Worm (Caenorhabditis elegans) whole organism, L1 larva: ENCODE data around the gene srx-51.
"Not testable (repeated sequence)": the region's sequence is repeated elsewhere in the genome, so short reads cannot be mapped to it uniquely, and the experiment has no call there.

Experiments used
- F16B12.6 ChIP-seq: fragments of 150-350 bp; optimal IDR thresholded peaks from 2 replicates; lab custom pipeline; 2014; ENCODE audit warnings: missing biosample characterization, missing genetic modification characterization
- Y116A8C.19 ChIP-seq: sonication (generic microtip); optimal IDR thresholded peaks from 2 replicates; lab custom pipeline; 2016; ENCODE audit warnings: missing compliant biosample characterization, missing genetic modification characterization, borderline replicate concordance
- aly-2 ChIP-seq: fragments of 150-350 bp; optimal IDR thresholded peaks from 2 replicates; lab custom pipeline; 2014; ENCODE audit warnings: missing biosample characterization, missing genetic modification characterization
- blmp-1 ChIP-seq: fragments of 150-350 bp; optimal IDR thresholded peaks from 2 replicates; lab custom pipeline; 2014; ENCODE audit warnings: missing biosample characterization, missing genetic modification characterization
- ceh-8 ChIP-seq: fragments of 200-800 bp; sonication (Bioruptor generic); optimal IDR thresholded peaks from 2 replicates; lab custom pipeline; 2018; ENCODE audit warnings: mild to moderate bottlenecking, missing genetic modification characterization, moderate library complexity, missing compliant biosample characterization
- ceh-88 ChIP-seq: fragments of 200-800 bp; sonication (Bioruptor generic); IDR thresholded peaks from 2 replicates; pipeline ENCODE4 v1.3.6; 2022; ENCODE audit warnings: missing genetic modification characterization, missing compliant biosample characterization
- ceh-90 ChIP-seq: sonication (generic microtip); optimal IDR thresholded peaks from 2 replicates; lab custom pipeline; 2016; ENCODE audit warnings: missing genetic modification characterization, missing compliant biosample characterization
- ces-1 ChIP-seq: fragments of 150-350 bp; optimal IDR thresholded peaks from 2 replicates; lab custom pipeline; 2014; ENCODE audit warnings: missing biosample characterization, missing genetic modification reagents, missing genetic modification characterization
- dsc-1 ChIP-seq: sonication (generic microtip); optimal IDR thresholded peaks from 2 replicates; lab custom pipeline; 2016; ENCODE audit warnings: mild to moderate bottlenecking, missing genetic modification characterization, missing compliant biosample characterization
- efl-3 ChIP-seq: fragments of 200-800 bp; sonication (Bioruptor generic); optimal IDR thresholded peaks from 2 replicates; lab custom pipeline; 2018; ENCODE audit warnings: mild to moderate bottlenecking, missing genetic modification characterization, missing compliant biosample characterization
- elt-2 ChIP-seq: sonication (generic microtip); optimal IDR thresholded peaks from 2 replicates; lab custom pipeline; 2016; ENCODE audit warnings: missing genetic modification characterization, mild to moderate bottlenecking, inconsistent platforms, missing compliant biosample characterization, missing genetic modification reagents
- ets-5 ChIP-seq: fragments of 200-800 bp; sonication (Bioruptor generic); IDR thresholded peaks from 2 replicates; pipeline ENCODE4 v1.3.6; 2022; ENCODE audit warnings: missing genetic modification characterization, missing compliant biosample characterization
- fkh-10 ChIP-seq: sonication (generic microtip); optimal IDR thresholded peaks from 2 replicates; lab custom pipeline; 2017; ENCODE audit warnings: missing biosample characterization, missing genetic modification reagents, missing genetic modification characterization
- fkh-8 ChIP-seq: sonication (generic microtip); optimal IDR thresholded peaks from 2 replicates; lab custom pipeline; 2016; ENCODE audit warnings: mild to moderate bottlenecking, missing genetic modification characterization, missing compliant biosample characterization
- isw-1 ChIP-seq: fragments of 200-800 bp; sonication (Bioruptor generic); IDR thresholded peaks from 2 replicates; pipeline ENCODE4 v1.3.6; 2022; ENCODE audit warnings: missing genetic modification characterization, missing compliant biosample characterization
- jun-1 ChIP-seq: fragments of 150-350 bp; optimal IDR thresholded peaks from 2 replicates; lab custom pipeline; 2014; ENCODE audit warnings: missing biosample characterization, missing genetic modification reagents, missing genetic modification characterization
- lin-13 ChIP-seq: fragments of 150-350 bp; optimal IDR thresholded peaks from 2 replicates; lab custom pipeline; 2014; ENCODE audit warnings: missing biosample characterization, missing genetic modification reagents, missing genetic modification characterization
- lin-14 ChIP-seq: fragments of 200-800 bp; sonication (Bioruptor generic); optimal IDR thresholded peaks from 2 replicates; lab custom pipeline; 2018; ENCODE audit warnings: mild to moderate bottlenecking, missing genetic modification characterization, moderate library complexity, missing compliant biosample characterization
- lin-35 ChIP-seq, 2 experiments: fragments of 150-350 bp; optimal IDR thresholded peaks; 2 replicates each; lab custom pipeline; 2014; ENCODE audit warnings: missing biosample characterization in 2 of 2, missing genetic modification characterization in 2 of 2, missing genetic modification reagents in 2 of 2
- lir-3 ChIP-seq: sonication (generic microtip); optimal IDR thresholded peaks from 2 replicates; lab custom pipeline; 2016; ENCODE audit warnings: mild to moderate bottlenecking, missing genetic modification characterization, moderate library complexity, missing compliant biosample characterization; ENCODE audit not compliant: poor library complexity
- lsy-2 ChIP-seq, 2 experiments: fragments of 150-350 bp; optimal IDR thresholded peaks; 2 replicates each; lab custom pipeline; 2014; ENCODE audit warnings: missing biosample characterization in 2 of 2, missing genetic modification characterization in 2 of 2
- mdl-1 ChIP-seq, 2 experiments: fragments of 150-350 bp; optimal IDR thresholded peaks; 2 replicates each; lab custom pipeline; 2014 to 2017; ENCODE audit warnings: missing biosample characterization in 2 of 2, missing genetic modification characterization in 2 of 2, inconsistent platforms in 1 of 2
- nhr-11 ChIP-seq: fragments of 150-350 bp; optimal IDR thresholded peaks from 2 replicates; lab custom pipeline; 2014; ENCODE audit warnings: missing biosample characterization, missing genetic modification characterization
- nhr-12 ChIP-seq: sonication (generic microtip); optimal IDR thresholded peaks from 2 replicates; lab custom pipeline; 2017; ENCODE audit warnings: missing biosample characterization, missing genetic modification characterization
- nhr-237 ChIP-seq: fragments of 150-350 bp; optimal IDR thresholded peaks from 2 replicates; lab custom pipeline; 2014; ENCODE audit warnings: missing biosample characterization, missing genetic modification characterization
- nhr-77 ChIP-seq: fragments of 150-350 bp; optimal IDR thresholded peaks from 2 replicates; lab custom pipeline; 2014; ENCODE audit warnings: missing biosample characterization, missing genetic modification characterization
- nhr-85 ChIP-seq: sonication (generic microtip); peaks from one replicate; lab custom pipeline; 2016; ENCODE audit warnings: missing genetic modification characterization, inconsistent platforms, missing compliant biosample characterization
- nhr-90 ChIP-seq: sonication (generic microtip); optimal IDR thresholded peaks from 2 replicates; lab custom pipeline; 2016; ENCODE audit warnings: mild to moderate bottlenecking, missing genetic modification characterization, missing compliant biosample characterization; ENCODE audit not compliant: poor library complexity
- rnt-1 ChIP-seq: sonication (generic microtip); optimal IDR thresholded peaks from 2 replicates; lab custom pipeline; 2016; ENCODE audit warnings: mild to moderate bottlenecking, missing genetic modification characterization, moderate library complexity, missing compliant biosample characterization
- skn-1 ChIP-seq: fragments of 150-350 bp; optimal IDR thresholded peaks from 2 replicates; lab custom pipeline; 2014; ENCODE audit warnings: missing biosample characterization, missing genetic modification characterization
- snu-23 ChIP-seq: sonication (generic microtip); optimal IDR thresholded peaks from 2 replicates; lab custom pipeline; 2016; ENCODE audit warnings: missing genetic modification characterization, missing compliant biosample characterization
- sox-4 ChIP-seq: sonication (generic microtip); optimal IDR thresholded peaks from 2 replicates; lab custom pipeline; 2016; ENCODE audit warnings: missing genetic modification characterization, missing compliant biosample characterization
- sup-37 ChIP-seq: fragments of 200-800 bp; sonication (Bioruptor generic); optimal IDR thresholded peaks from 2 replicates; lab custom pipeline; 2018; ENCODE audit warnings: mild to moderate bottlenecking, missing genetic modification characterization, missing compliant biosample characterization
- tlp-1 ChIP-seq: fragments of 150-350 bp; optimal IDR thresholded peaks from 2 replicates; lab custom pipeline; 2014; ENCODE audit warnings: missing biosample characterization, missing genetic modification characterization
- unc-30 ChIP-seq: sonication (generic microtip); optimal IDR thresholded peaks from 2 replicates; lab custom pipeline; 2017; ENCODE audit warnings: missing biosample characterization, missing genetic modification characterization
- unc-86 ChIP-seq: sonication (generic microtip); optimal IDR thresholded peaks from 2 replicates; lab custom pipeline; 2016; ENCODE audit warnings: missing genetic modification characterization, missing compliant biosample characterization
- xbp-1 ChIP-seq: sonication (generic microtip); optimal IDR thresholded peaks from 2 replicates; lab custom pipeline; 2016; ENCODE audit warnings: missing genetic modification characterization, missing compliant biosample characterization

srx-51 gene

ce11 chrV:15253529-15253928 lies 28.2 kb upstream of the srx-51 start, which contains the start of gene srbc-75:
Gene srbc-75 (plus strand): TSS chrV:15253829.
- TF ChIP-seq blmp-1 (tag; lab: Kevin White, UChicago): peak; percentile 3
- TF ChIP-seq lsy-2 (tag; optimal IDR thresholded peaks at IDR 0.05; lab: Kevin White, UChicago): no peak

DNA sequence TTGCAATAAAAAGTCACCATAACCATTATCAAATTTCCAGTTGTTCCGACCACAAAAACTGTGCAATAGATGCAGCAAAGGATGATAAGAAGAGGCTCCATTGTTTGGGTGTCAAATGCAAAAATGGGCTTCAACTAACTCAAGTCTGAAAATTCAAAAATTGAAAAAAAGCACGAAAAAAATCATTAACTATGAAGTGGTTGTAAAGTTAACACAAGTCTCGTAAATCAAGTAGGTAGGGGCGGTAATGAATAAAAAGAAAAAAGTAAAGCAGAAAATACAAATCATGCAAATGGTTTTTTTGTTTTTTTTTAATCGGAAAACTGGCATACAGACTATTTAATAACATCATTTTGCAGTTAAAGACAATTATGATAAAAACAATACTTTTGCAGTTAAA lies 25.0 kb upstream of the srx-51 start, which contains the start of gene srsx-39:
Gene srsx-39 (minus strand): TSS at position 101 of the 400 bp plus-strand sequence.
- not testable (repeated sequence) for TF ChIP-seq xbp-1 (tag; lab: Kevin White, UChicago); nhr-11 (tag; lab: Kevin White, UChicago); ces-1 (GFP tag; lab: Kevin White, UChicago)

DNA sequence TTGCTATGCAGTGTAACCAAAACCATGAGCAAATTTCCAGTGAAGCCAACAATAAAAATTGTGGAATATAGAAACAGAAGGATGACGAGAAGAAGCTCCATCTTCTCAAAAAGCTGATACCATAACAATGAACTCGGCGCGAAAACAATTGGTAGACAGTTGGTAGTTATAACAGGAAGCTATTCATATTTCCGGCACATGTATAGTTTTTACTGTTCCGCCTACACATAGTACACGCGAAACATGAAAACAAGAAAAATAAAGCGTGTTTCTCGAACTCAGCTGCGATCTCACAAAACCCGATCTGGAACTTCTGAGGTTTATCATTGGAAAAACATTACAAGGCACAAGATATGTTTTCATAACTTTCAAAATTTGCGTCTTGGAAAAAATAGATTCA lies 22.6 kb upstream of the srx-51 start, which contains the start of gene srsx-37:
Gene srsx-37 (minus strand): TSS at position 101 of the 400 bp plus-strand sequence.
- TF ChIP-seq ces-1 (GFP tag; lab: Kevin White, UChicago) (no peak), rnt-1 (no peak), F16B12.6 (tag; lab: Kevin White, UChicago) (no peak), lin-35 (GFP tag; optimal IDR thresholded peaks at IDR 0.05; lab: Kevin White, UChicago) (no peak), sup-37 (GFP tag; lab: Kevin White, UChicago) (no peak), elt-2 (tag; lab: Kevin White, UChicago) (no peak), snu-23 (GFP tag; lab: Kevin White, UChicago) (no peak)

DNA sequence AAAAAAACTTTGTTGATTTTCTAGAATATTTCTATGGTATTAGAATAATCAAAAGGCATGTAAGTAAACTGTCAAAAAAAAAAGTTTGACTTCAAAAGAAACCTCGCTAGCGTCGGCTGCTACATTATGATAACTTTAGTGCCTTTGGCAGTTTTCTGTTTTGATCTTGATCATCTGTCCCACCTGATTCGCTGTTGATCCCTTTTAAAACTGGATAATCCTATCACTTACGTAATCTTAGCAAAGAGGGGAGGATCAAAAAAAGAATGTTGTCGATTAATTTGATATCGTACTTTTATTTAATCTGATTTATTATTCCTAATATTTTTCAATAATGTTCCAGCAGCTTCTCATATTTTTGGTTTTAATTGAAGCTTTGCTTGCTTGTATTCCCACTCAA lies 21.8 kb upstream of the srx-51 start, which contains the start of gene M01B2.8:
Gene M01B2.8 (plus strand): TSS at position 301 of the 400 bp plus-strand sequence.
- TF ChIP-seq ceh-90 (tag; lab: Kevin White, UChicago) (no peak), dsc-1 (tag; lab: Kevin White, UChicago) (peak; percentile 0)

ce11 chrV:15262336-15262735 lies 19.4 kb upstream of the srx-51 start, which contains the start of gene M01B2.10:
Gene M01B2.10 (minus strand): TSS chrV:15262436.
- not testable (repeated sequence) for TF ChIP-seq lin-14; lsy-2 (tag; optimal IDR thresholded peaks at IDR 0.05; lab: Kevin White, UChicago); nhr-77 (tag; lab: Kevin White, UChicago)

DNA sequence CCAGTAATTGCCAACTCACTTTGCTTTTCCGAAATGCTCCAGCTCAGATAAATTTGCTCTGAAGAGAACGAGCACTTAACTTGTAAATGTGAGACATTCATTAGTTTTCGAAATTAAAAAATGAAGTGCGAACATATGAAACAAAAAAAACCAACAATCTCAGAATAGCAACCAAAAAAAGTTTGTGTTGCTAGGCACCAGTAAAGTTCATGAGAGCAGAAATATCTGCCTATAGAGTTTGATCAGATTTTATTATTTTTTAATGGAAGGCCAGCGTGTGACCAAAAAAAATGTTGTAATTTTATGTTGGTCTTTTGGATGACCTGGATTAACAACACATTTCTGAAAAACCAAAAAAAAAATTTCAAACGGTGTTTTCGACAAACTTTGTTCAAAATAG lies 17.6 kb upstream of the srx-51 start, which contains the start of gene M01B2.12:
Gene M01B2.12 (minus strand): TSS at position 101 of the 400 bp plus-strand sequence.
- TF ChIP-seq mdl-1 (tag; optimal IDR thresholded peaks at IDR 0.05; lab: Kevin White, UChicago) (no peak), ceh-8 (GFP tag; lab: Kevin White, UChicago) (no peak), elt-2 (tag; lab: Kevin White, UChicago) (no peak), rnt-1 (no peak), ets-5 (GFP tag; lab: Robert Waterston, UW) (no peak), nhr-237 (tag; lab: Kevin White, UChicago) (no peak), fkh-8 (tag; lab: Kevin White, UChicago) (no peak), unc-30 (tag; lab: Kevin White, UChicago) (no peak), sox-4 (tag; lab: Kevin White, UChicago) (no peak), aly-2 (tag; lab: Kevin White, UChicago) (no peak), lin-13 (GFP tag; lab: Kevin White, UChicago) (no peak), Y116A8C.19 (tag; lab: Kevin White, UChicago) (no peak), lin-14 (no peak)

DNA sequence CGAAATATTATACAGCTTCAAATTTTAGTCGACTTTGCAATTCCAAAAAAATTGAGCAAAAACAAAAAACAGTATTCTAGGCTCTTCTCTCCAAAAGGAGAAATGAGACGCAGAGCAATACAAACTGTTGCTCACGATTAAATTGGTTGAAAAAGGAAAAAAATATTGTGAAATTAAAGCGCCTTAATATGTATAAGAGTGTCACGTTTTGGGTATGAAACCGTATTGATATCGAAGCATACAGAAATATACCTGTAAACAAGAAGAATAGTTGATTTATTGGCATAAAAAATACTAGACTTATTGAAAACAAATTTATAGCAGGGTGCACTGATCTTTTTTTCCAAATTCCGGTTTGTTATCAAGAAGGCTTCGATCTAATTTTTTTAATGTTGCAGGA lies 15.9 kb upstream of the srx-51 start, which contains the start of gene M01B2.13:
Gene M01B2.13 (minus strand): TSS at position 101 of the 400 bp plus-strand sequence.
- TF ChIP-seq unc-86 (tag; lab: Kevin White, UChicago) (no peak), aly-2 (tag; lab: Kevin White, UChicago) (no peak), nhr-90 (no peak), fkh-10 (GFP tag; lab: Kevin White, UChicago) (no peak), nhr-12 (tag; lab: Kevin White, UChicago) (no peak), nhr-237 (tag; lab: Kevin White, UChicago) (no peak), tlp-1 (no peak), elt-2 (tag; lab: Kevin White, UChicago) (no peak), efl-3 (GFP tag; lab: Kevin White, UChicago) (no peak), xbp-1 (tag; lab: Kevin White, UChicago) (no peak), ceh-88 (GFP tag; lab: Robert Waterston, UW) (no peak), jun-1 (tag; lab: Kevin White, UChicago) (no peak), fkh-8 (tag; lab: Kevin White, UChicago) (no peak), nhr-85 (no peak), lin-35 (GFP tag; optimal IDR thresholded peaks at IDR 0.05; lab: Kevin White, UChicago) (no peak), isw-1 (no peak), lin-13 (GFP tag; lab: Kevin White, UChicago) (no peak), lir-3 (tag; lab: Kevin White, UChicago) (no peak), skn-1 (tag; lab: Kevin White, UChicago) (no peak)
